Worm (Caenorhabditis elegans) whole organism, mixed stage, embryonic: ENCODE measurements around the gene dct-14.

Experiments
- ham-2 ChIP-seq: fragments of 200-800 bp; sonication (Bioruptor generic); optimal IDR thresholded peaks from 2 replicates; lab custom pipeline; 2018; ENCODE audit warnings: mild to moderate bottlenecking, missing genetic modification characterization, missing compliant biosample characterization
- mep-1 ChIP-seq: fragments of 150-350 bp; optimal IDR thresholded peaks from 2 replicates; lab custom pipeline; 2017; ENCODE audit warnings: missing biosample characterization, missing genetic modification reagents, missing genetic modification characterization, inconsistent platforms
- nhr-76 ChIP-seq: sonication (generic microtip); optimal IDR thresholded peaks from 2 replicates; lab custom pipeline; 2017; ENCODE audit warnings: missing biosample characterization, missing genetic modification characterization

ce11 chrV:20492385-20492784 is 7.9 kb downstream of the dct-14 start, which contains the start of gene srbc-79:
- TF ChIP-seq mep-1 (tag; lab: Kevin White, UChicago) (no peak), nhr-76 (tag; lab: Kevin White, UChicago) (no peak), ham-2 (GFP tag; lab: Kevin White, UChicago) (no peak)
